Worm (Caenorhabditis elegans): ENCODE results near the gene aagr-2.

- TF ChIP-seq lin-39 (tag; optimal IDR thresholded peaks at IDR 0.05) (no peak), aly-2 (tag; optimal IDR thresholded peaks at IDR 0.05) (no peak), pqm-1 (tag; optimal IDR thresholded peaks at IDR 0.05) (no peak), nhr-43 (tag; optimal IDR thresholded peaks at IDR 0.05; ENCODE audit: poor library complexity, severe bottlenecking) (no peak), jun-1 (tag; optimal IDR thresholded peaks at IDR 0.05) (no peak), skn-1 (tag; optimal IDR thresholded peaks at IDR 0.05) (no peak), ama-1 (optimal IDR thresholded peaks at IDR 0.05) (no peak), elt-2 (tag; optimal IDR thresholded peaks at IDR 0.05) (no peak), nhr-77 (tag; optimal IDR thresholded peaks at IDR 0.05) (no peak)
These were observed 319 bp downstream of the aagr-2 start for ce11 chrII:4924729-4925128.
